Fruit fly (Drosophila melanogaster): ENCODE results near the gene CG31717.

DNA sequence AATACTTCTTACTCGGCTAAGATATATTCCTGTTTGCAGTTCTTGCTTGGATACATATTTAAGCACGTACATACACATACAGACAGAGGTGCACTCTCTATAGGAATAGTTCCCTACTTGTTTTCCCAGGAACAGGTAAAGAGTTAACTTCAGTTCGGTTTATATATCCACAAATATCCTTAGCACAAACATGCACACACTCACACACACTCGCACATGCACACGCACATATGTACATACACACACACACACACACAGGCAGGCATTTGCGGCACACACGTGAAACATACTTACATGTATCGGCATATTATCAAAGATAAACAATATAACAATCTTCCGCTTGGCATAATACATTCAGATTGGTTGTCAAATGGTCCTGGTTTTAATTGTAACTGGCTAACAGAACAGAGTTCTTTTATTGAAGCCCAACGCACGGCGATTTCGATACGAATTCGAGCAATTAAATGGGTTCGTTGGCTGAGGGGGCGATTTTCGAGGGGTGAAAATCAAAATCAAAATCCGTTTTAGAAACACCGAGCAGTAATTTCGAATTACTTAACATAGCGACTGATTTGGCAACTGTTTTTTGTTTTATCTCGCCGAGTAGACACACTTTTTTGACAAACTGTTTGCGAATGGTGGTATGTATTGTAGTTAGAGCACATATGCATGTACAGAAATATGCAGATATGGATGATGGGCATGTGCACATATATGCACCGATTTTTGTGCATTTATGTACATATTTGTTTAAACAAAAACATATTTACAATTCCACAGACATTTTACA lies 9.6 kb downstream of the CG31717 start:
- TF ChIP-seq Sox15 (GFP tag; optimal IDR thresholded peaks at IDR 0.05) = no peak
- no peak for TF ChIP-seq CG16779 (tag; optimal IDR thresholded peaks at IDR 0.05)
- no peak for TF ChIP-seq Blimp-1 (GFP tag; optimal IDR thresholded peaks at IDR 0.05)
- no peak for TF ChIP-seq svp (GFP tag)
- no peak for TF ChIP-seq achi (GFP tag; optimal IDR thresholded peaks at IDR 0.05)
- TF ChIP-seq Gug (GFP tag; IDR thresholded peaks at IDR 0.05) = no peak
- no peak for TF ChIP-seq cyc (GFP tag; optimal IDR thresholded peaks at IDR 0.05)
- TF ChIP-seq Lpt (GFP tag; optimal IDR thresholded peaks at IDR 0.05) = no peak
- TF ChIP-seq eg (GFP tag; IDR thresholded peaks at IDR 0.05) = no peak
- no peak for TF ChIP-seq Ets21C (GFP tag; optimal IDR thresholded peaks at IDR 0.05)
- no peak for TF ChIP-seq Hr4 (GFP tag; optimal IDR thresholded peaks at IDR 0.05)
- no peak for TF ChIP-seq fd59A (GFP tag; optimal IDR thresholded peaks at IDR 0.05)
- no peak for TF ChIP-seq Hr39 (GFP tag; optimal IDR thresholded peaks at IDR 0.05)

Measured in whole organism, prepupa.